Fruit fly (Drosophila melanogaster): Measurements from ENCODE around the gene Gr93a.

The Gr93a gene

dm6 chr3R:21871348-21871940 is 39.1 kb downstream of the Gr93a start:
- TF ChIP-seq rgr (GFP tag; optimal IDR thresholded peaks at IDR 0.05): no peak
- no peak for TF ChIP-seq Jra (GFP tag; optimal IDR thresholded peaks at IDR 0.05)
- TF ChIP-seq Rel (GFP tag; optimal IDR thresholded peaks at IDR 0.05): no peak
- TF ChIP-seq Rel (tag; optimal IDR thresholded peaks at IDR 0.05): no peak
- TF ChIP-seq usp (GFP tag; optimal IDR thresholded peaks at IDR 0.05): no peak
- no peak for TF ChIP-seq h (GFP tag; optimal IDR thresholded peaks at IDR 0.05)
- TF ChIP-seq pan (optimal IDR thresholded peaks at IDR 0.05): no peak
- TF ChIP-seq fru (GFP tag; optimal IDR thresholded peaks at IDR 0.05): no peak
- TF ChIP-seq Vsx2 (GFP tag; optimal IDR thresholded peaks at IDR 0.05; ENCODE audit: partially characterized antibody): no peak
- TF ChIP-seq Hr78 (GFP tag; optimal IDR thresholded peaks at IDR 0.05): no peak
- no peak for TF ChIP-seq foxo (GFP tag; optimal IDR thresholded peaks at IDR 0.05)
- TF ChIP-seq dmrt93B (GFP tag; optimal IDR thresholded peaks at IDR 0.05): no peak
- TF ChIP-seq Hnf4 (GFP tag; optimal IDR thresholded peaks at IDR 0.05): no peak
- no peak for TF ChIP-seq tai (GFP tag; optimal IDR thresholded peaks at IDR 0.05)
- no peak for TF ChIP-seq Dif (GFP tag; optimal IDR thresholded peaks at IDR 0.05; ENCODE audit: partially characterized antibody)

- no peak for TF ChIP-seq CrebA (GFP tag; optimal IDR thresholded peaks at IDR 0.05; ENCODE audit: borderline replicate concordance)
- TF ChIP-seq CG32264 (GFP tag; optimal IDR thresholded peaks at IDR 0.05): no peak
- no peak for TF ChIP-seq pan (optimal IDR thresholded peaks at IDR 0.05)
- TF ChIP-seq psq (GFP tag; optimal IDR thresholded peaks at IDR 0.05): no peak
- no peak for TF ChIP-seq brk (GFP tag; optimal IDR thresholded peaks at IDR 0.05)
- no peak for TF ChIP-seq Dfd (GFP tag; optimal IDR thresholded peaks at IDR 0.05)
- TF ChIP-seq HLH106 (tag; optimal IDR thresholded peaks at IDR 0.05): no peak
- TF ChIP-seq CG9705 (GFP tag; optimal IDR thresholded peaks at IDR 0.05): no peak
- TF ChIP-seq tai (GFP tag; optimal IDR thresholded peaks at IDR 0.05): no peak
- TF ChIP-seq usp (GFP tag; optimal IDR thresholded peaks at IDR 0.05): no peak
- no peak for TF ChIP-seq foxo (GFP tag; optimal IDR thresholded peaks at IDR 0.05)
- no peak for TF ChIP-seq Hnf4 (GFP tag; optimal IDR thresholded peaks at IDR 0.05)
- no peak for TF ChIP-seq dmrt93B (GFP tag; optimal IDR thresholded peaks at IDR 0.05)
- no peak for TF ChIP-seq sage (GFP tag; optimal IDR thresholded peaks at IDR 0.05)
- no peak for TF ChIP-seq dsf (GFP tag; optimal IDR thresholded peaks at IDR 0.05; ENCODE audit: borderline replicate concordance)
- no peak for TF ChIP-seq OdsH (GFP tag; optimal IDR thresholded peaks at IDR 0.05)
- no peak for TF ChIP-seq Jra (GFP tag; optimal IDR thresholded peaks at IDR 0.05)
- no peak for TF ChIP-seq Myc (optimal IDR thresholded peaks at IDR 0.05)
- no peak for TF ChIP-seq h (GFP tag; optimal IDR thresholded peaks at IDR 0.05)
These were observed 41.1 kb downstream of the Gr93a start, which contains the start of gene CG31178 for dm6 chr3R:21873439-21873838. CG31178 (plus strand) TSS chr3R:21873739.

- peak; percentile 46 for TF ChIP-seq fru (GFP tag; optimal IDR thresholded peaks at IDR 0.05)
- TF ChIP-seq N (GFP tag; optimal IDR thresholded peaks at IDR 0.05): no peak
- no peak for TF ChIP-seq GATAd (GFP tag; optimal IDR thresholded peaks at IDR 0.05)
- TF ChIP-seq br (GFP tag; optimal IDR thresholded peaks at IDR 0.05): no peak
- TF ChIP-seq woc (GFP tag; optimal IDR thresholded peaks at IDR 0.05): peak; percentile 57
- TF ChIP-seq OdsH (GFP tag; optimal IDR thresholded peaks at IDR 0.05): peak; percentile 24
- no peak for TF ChIP-seq pan (optimal IDR thresholded peaks at IDR 0.05)
- no peak for TF ChIP-seq sv (GFP tag; optimal IDR thresholded peaks at IDR 0.05)
- no peak for TF ChIP-seq Rel (GFP tag; optimal IDR thresholded peaks at IDR 0.05)
- TF ChIP-seq Rel (tag; optimal IDR thresholded peaks at IDR 0.05): peak; percentile 41
- no peak for TF ChIP-seq Mio (GFP tag; optimal IDR thresholded peaks at IDR 0.05)
- TF ChIP-seq ey (GFP tag; optimal IDR thresholded peaks at IDR 0.05): no peak
- no peak for TF ChIP-seq rgr (GFP tag; optimal IDR thresholded peaks at IDR 0.05)
- peak; percentile 14 for TF ChIP-seq CG32264 (GFP tag; optimal IDR thresholded peaks at IDR 0.05)
- TF ChIP-seq Vsx2 (GFP tag; optimal IDR thresholded peaks at IDR 0.05; ENCODE audit: partially characterized antibody): peak; percentile 70
- TF ChIP-seq Hr83 (GFP tag; optimal IDR thresholded peaks at IDR 0.05; ENCODE audit: poor library complexity, severe bottlenecking): no peak
- TF ChIP-seq dl (GFP tag; optimal IDR thresholded peaks at IDR 0.05; ENCODE audit: insufficient read depth in 1 of 2, partially characterized antibody in 2 of 2): peak; percentile 86 to 91
- no peak for TF ChIP-seq Abd-B (GFP tag; optimal IDR thresholded peaks at IDR 0.05)
- TF ChIP-seq CrebA (GFP tag; optimal IDR thresholded peaks at IDR 0.05; ENCODE audit: borderline replicate concordance): no peak
- TF ChIP-seq sage (GFP tag; optimal IDR thresholded peaks at IDR 0.05): no peak
- TF ChIP-seq Hnf4 (GFP tag; optimal IDR thresholded peaks at IDR 0.05): peak; percentile 62
- no peak for TF ChIP-seq foxo (GFP tag; optimal IDR thresholded peaks at IDR 0.05)
- TF ChIP-seq CG9705 (GFP tag; optimal IDR thresholded peaks at IDR 0.05): no peak
- TF ChIP-seq brk (GFP tag; optimal IDR thresholded peaks at IDR 0.05): no peak
- peak; percentile 9 for TF ChIP-seq HLH106 (tag; optimal IDR thresholded peaks at IDR 0.05)
- no peak for TF ChIP-seq Jra (GFP tag; optimal IDR thresholded peaks at IDR 0.05)
- TF ChIP-seq lola (GFP tag; optimal IDR thresholded peaks at IDR 0.05): no peak
- peak; percentile 93 for TF ChIP-seq Dif (GFP tag; optimal IDR thresholded peaks at IDR 0.05; ENCODE audit: partially characterized antibody)
- TF ChIP-seq Hr78 (GFP tag; optimal IDR thresholded peaks at IDR 0.05): no peak
- TF ChIP-seq Dfd (GFP tag; optimal IDR thresholded peaks at IDR 0.05): no peak
- TF ChIP-seq Sp1 (GFP tag; optimal IDR thresholded peaks at IDR 0.05): no peak
- no peak for TF ChIP-seq Myc (optimal IDR thresholded peaks at IDR 0.05)
These were observed 42.7 kb downstream of the Gr93a start, which contains the start of gene CG6656 for dm6 chr3R:21874982-21875466. CG6656 (plus strand) TSS chr3R:21875293.
